Worm (Caenorhabditis elegans) whole organism, mixed stage, embryonic: ENCODE measurements around the gene str-163.

Experiments used
- M03D4.4 ChIP-seq: sonication (generic microtip); optimal IDR thresholded peaks from 2 replicates; lab custom pipeline; 2017; ENCODE audit warnings: mild to moderate bottlenecking, missing genetic modification characterization, missing compliant biosample characterization
- bed-3 ChIP-seq: fragments of 200-800 bp; sonication (Bioruptor generic); optimal IDR thresholded peaks from 3 replicates; lab custom pipeline; 2018; ENCODE audit warnings: mild to moderate bottlenecking, missing genetic modification characterization, moderate library complexity, missing compliant biosample characterization
- blmp-1 ChIP-seq: fragments of 150-350 bp; optimal IDR thresholded peaks from 2 replicates; lab custom pipeline; 2014; ENCODE audit warnings: missing biosample characterization, missing genetic modification characterization
- ceh-43 ChIP-seq: fragments of 200-800 bp; sonication (Bioruptor generic); optimal IDR thresholded peaks from 2 replicates; lab custom pipeline; 2018; ENCODE audit warnings: mild to moderate bottlenecking, missing genetic modification characterization, moderate library complexity, missing compliant biosample characterization
- ceh-83 ChIP-seq: fragments of 200-800 bp; sonication (Bioruptor generic); optimal IDR thresholded peaks from 2 replicates; lab custom pipeline; 2018; ENCODE audit warnings: mild to moderate bottlenecking, missing genetic modification characterization, missing compliant biosample characterization
- ces-1 ChIP-seq: fragments of 150-350 bp; optimal IDR thresholded peaks from 2 replicates; lab custom pipeline; 2014; ENCODE audit warnings: missing biosample characterization, missing genetic modification reagents, missing genetic modification characterization
- drap-1 ChIP-seq: fragments of 200-800 bp; sonication (Bioruptor generic); optimal IDR thresholded peaks from 3 replicates; lab custom pipeline; 2018; ENCODE audit warnings: mild to moderate bottlenecking, missing genetic modification characterization, missing compliant biosample characterization
- elt-3 ChIP-seq: fragments of 150-350 bp; optimal IDR thresholded peaks from 2 replicates; lab custom pipeline; 2014; ENCODE audit warnings: missing biosample characterization, missing genetic modification characterization
- flh-1 ChIP-seq: fragments of 200-800 bp; sonication (Bioruptor generic); optimal IDR thresholded peaks from 2 replicates; lab custom pipeline; 2018; ENCODE audit warnings: mild to moderate bottlenecking, missing genetic modification characterization, moderate library complexity, missing compliant biosample characterization
- ham-2 ChIP-seq: fragments of 200-800 bp; sonication (Bioruptor generic); optimal IDR thresholded peaks from 2 replicates; lab custom pipeline; 2018; ENCODE audit warnings: mild to moderate bottlenecking, missing genetic modification characterization, missing compliant biosample characterization
- hlh-1 ChIP-seq: fragments of 150-350 bp; optimal IDR thresholded peaks from 2 replicates; lab custom pipeline; 2014; ENCODE audit warnings: missing biosample characterization, missing genetic modification reagents, missing genetic modification characterization
- lin-32 ChIP-seq: fragments of 200-800 bp; sonication (Bioruptor generic); optimal IDR thresholded peaks from 2 replicates; lab custom pipeline; 2018; ENCODE audit warnings: mild to moderate bottlenecking, missing genetic modification characterization, missing compliant biosample characterization
- lsy-2 ChIP-seq: fragments of 150-350 bp; optimal IDR thresholded peaks from 2 replicates; lab custom pipeline; 2014; ENCODE audit warnings: missing biosample characterization, missing genetic modification characterization
- mab-5 ChIP-seq: fragments of 150-350 bp; optimal IDR thresholded peaks from 2 replicates; lab custom pipeline; 2014; ENCODE audit warnings: missing biosample characterization, missing genetic modification characterization
- mls-2 ChIP-seq: sonication (generic microtip); optimal IDR thresholded peaks from 2 replicates; lab custom pipeline; 2016; ENCODE audit warnings: mild to moderate bottlenecking, missing genetic modification characterization, moderate library complexity, missing compliant biosample characterization
- nhr-12 ChIP-seq: fragments of 150-350 bp; optimal IDR thresholded peaks from 2 replicates; lab custom pipeline; 2014; ENCODE audit warnings: missing biosample characterization, missing genetic modification characterization
- nhr-2 ChIP-seq: fragments of 150-350 bp; optimal IDR thresholded peaks from 2 replicates; lab custom pipeline; 2014; ENCODE audit warnings: missing biosample characterization, missing genetic modification characterization
- nhr-237 ChIP-seq: fragments of 150-350 bp; optimal IDR thresholded peaks from 2 replicates; lab custom pipeline; 2014; ENCODE audit warnings: missing biosample characterization, missing genetic modification characterization
- nhr-28 ChIP-seq: fragments of 150-350 bp; optimal IDR thresholded peaks from 2 replicates; lab custom pipeline; 2014; ENCODE audit warnings: missing biosample characterization, missing genetic modification characterization
- pha-4 ChIP-seq: fragments of 150-350 bp; optimal IDR thresholded peaks from 2 replicates; lab custom pipeline; 2018; ENCODE audit warnings: missing biosample characterization, missing genetic modification reagents, missing genetic modification characterization
- sem-2 ChIP-seq: fragments of 200-800 bp; sonication (Bioruptor generic); optimal IDR thresholded peaks from 2 replicates; lab custom pipeline; 2018; ENCODE audit warnings: mild to moderate bottlenecking, missing genetic modification characterization, missing compliant biosample characterization
- snpc-4 ChIP-seq: fragments of 150-350 bp; optimal IDR thresholded peaks from 2 replicates; lab custom pipeline; 2014; ENCODE audit warnings: missing biosample characterization, missing genetic modification characterization
- sptf-1 ChIP-seq: sonication (generic microtip); optimal IDR thresholded peaks from 2 replicates; lab custom pipeline; 2017; ENCODE audit warnings: mild to moderate bottlenecking, missing genetic modification characterization, moderate library complexity, missing compliant biosample characterization
- tbx-8 ChIP-seq: fragments of 200-800 bp; sonication (Bioruptor generic); optimal IDR thresholded peaks from 2 replicates; lab custom pipeline; 2018; ENCODE audit warnings: mild to moderate bottlenecking, missing genetic modification characterization, moderate library complexity, missing compliant biosample characterization
- unc-120 ChIP-seq: sonication (generic microtip); optimal IDR thresholded peaks from 2 replicates; lab custom pipeline; 2017; ENCODE audit warnings: missing genetic modification characterization, missing compliant biosample characterization; ENCODE audit not compliant: poor library complexity, severe bottlenecking
- unc-39 ChIP-seq: fragments of 150-350 bp; optimal IDR thresholded peaks from 2 replicates; lab custom pipeline; 2014; ENCODE audit warnings: missing biosample characterization, missing genetic modification characterization
- unc-62 ChIP-seq: fragments of 150-350 bp; optimal IDR thresholded peaks from 2 replicates; lab custom pipeline; 2014; ENCODE audit warnings: missing biosample characterization, missing genetic modification reagents, missing genetic modification characterization
- zip-8 ChIP-seq: fragments of 150-350 bp; optimal IDR thresholded peaks from 2 replicates; lab custom pipeline; 2014; ENCODE audit warnings: missing biosample characterization, missing genetic modification characterization
- ztf-11 ChIP-seq: fragments of 150-350 bp; optimal IDR thresholded peaks from 2 replicates; lab custom pipeline; 2014; ENCODE audit warnings: missing biosample characterization, missing genetic modification characterization

str-163 gene

ce11 chrIV:4975995-4976394, 22.0 kb downstream of the str-163 start, which contains the start of gene Y9C9A.16:
TSS of gene Y9C9A.16 (minus strand) at chrIV:4976125.
- TF ChIP-seq unc-62 (GFP tag; lab: Kevin White, UChicago), result no peak
- TF ChIP-seq nhr-28 (tag; lab: Kevin White, UChicago), result no peak
- no peak for TF ChIP-seq ceh-43 (GFP tag; lab: Kevin White, UChicago)
- no peak for TF ChIP-seq mab-5 (tag; lab: Kevin White, UChicago)
- TF ChIP-seq pha-4 (tag; lab: Kevin White, UChicago), result no peak
- no peak for TF ChIP-seq sptf-1 (tag; lab: Kevin White, UChicago)
- TF ChIP-seq unc-39 (tag; lab: Kevin White, UChicago), result no peak
- TF ChIP-seq lsy-2 (tag; lab: Kevin White, UChicago), result no peak
- no peak for TF ChIP-seq ham-2 (GFP tag; lab: Kevin White, UChicago)
- TF ChIP-seq sem-2, result no peak
- no peak for TF ChIP-seq blmp-1 (tag; lab: Kevin White, UChicago)
- no peak for TF ChIP-seq mls-2 (tag; lab: Kevin White, UChicago)
- no peak for TF ChIP-seq nhr-12 (tag; lab: Kevin White, UChicago)
- TF ChIP-seq snpc-4 (tag; lab: Kevin White, UChicago), result no peak
- no peak for TF ChIP-seq nhr-2 (tag; lab: Kevin White, UChicago)
- no peak for TF ChIP-seq M03D4.4 (tag; lab: Kevin White, UChicago)
- TF ChIP-seq unc-120 (tag; lab: Kevin White, UChicago), result no peak
- TF ChIP-seq ceh-83 (GFP tag; lab: Kevin White, UChicago), result no peak
- TF ChIP-seq, all 35 proteins: peak for 0

ce11 chrIV:4977176-4977693, 23.2 kb downstream of the str-163 start, which contains the start of gene E03H12.5:
TSS of gene E03H12.5 (plus strand) at chrIV:4977226.
- TF ChIP-seq tbx-8 (GFP tag; lab: Kevin White, UChicago) (no peak), flh-1 (GFP tag; lab: Kevin White, UChicago) (no peak)

- no peak for TF ChIP-seq bed-3
- TF ChIP-seq ham-2 (GFP tag; lab: Kevin White, UChicago), result no peak
- TF ChIP-seq ceh-83 (GFP tag; lab: Kevin White, UChicago), result no peak
- no peak for TF ChIP-seq ztf-11 (tag; lab: Kevin White, UChicago)
- no peak for TF ChIP-seq tbx-8 (GFP tag; lab: Kevin White, UChicago)
- TF ChIP-seq lin-32, result no peak
Observed at ce11 chrIV:4981027-4981426, 27.0 kb downstream of the str-163 start, which contains the start of gene srz-24. TSS of gene srz-24 (minus strand) at chrIV:4981127.

ce11 chrIV:4982477-4982876, 28.5 kb downstream of the str-163 start, which contains the start of gene E03H12.4:
TSS of gene E03H12.4 (plus strand) at chrIV:4982596.
- TF ChIP-seq elt-3 (tag; lab: Kevin White, UChicago), result no peak
- no peak for TF ChIP-seq flh-1 (GFP tag; lab: Kevin White, UChicago)
- TF ChIP-seq ceh-43 (GFP tag; lab: Kevin White, UChicago), result no peak
- TF ChIP-seq hlh-1 (tag; lab: Kevin White, UChicago), result no peak
- TF ChIP-seq blmp-1 (tag; lab: Kevin White, UChicago), result no peak
- TF ChIP-seq zip-8 (tag; lab: Kevin White, UChicago), result no peak
- TF ChIP-seq nhr-2 (tag; lab: Kevin White, UChicago), result no peak
- TF ChIP-seq snpc-4 (tag; lab: Kevin White, UChicago), result no peak
- TF ChIP-seq drap-1 (GFP tag; lab: Kevin White, UChicago), result no peak
- no peak for TF ChIP-seq unc-39 (tag; lab: Kevin White, UChicago)
- no peak for TF ChIP-seq ceh-83 (GFP tag; lab: Kevin White, UChicago)
- no peak for TF ChIP-seq nhr-237 (tag; lab: Kevin White, UChicago)
- no peak for TF ChIP-seq sem-2
- TF ChIP-seq, all 35 proteins: peak for 0

ce11 chrIV:4983746-4984145, 29.8 kb downstream of the str-163 start, which contains the start of gene clec-176:
TSS of gene clec-176 (plus strand) at chrIV:4984046.
- TF ChIP-seq mls-2 (tag; lab: Kevin White, UChicago), result no peak
- TF ChIP-seq ceh-43 (GFP tag; lab: Kevin White, UChicago), result no peak
- TF ChIP-seq lsy-2 (tag; lab: Kevin White, UChicago), result no peak
- TF ChIP-seq ces-1, result no peak
